Worm (Caenorhabditis elegans) whole organism, L4 larva: ENCODE measurements around the gene mlp-1.

Experiments
- F37D6.2 ChIP-seq: sonication (generic microtip); optimal IDR thresholded peaks from 2 replicates; lab custom pipeline; 2016; ENCODE audit warnings: mild to moderate bottlenecking, missing genetic modification characterization, missing compliant biosample characterization
- F44E2.7 ChIP-seq: fragments of 200-800 bp; sonication (Bioruptor generic); IDR thresholded peaks from 2 replicates; pipeline ENCODE4 v2.1.2; 2022; ENCODE audit warnings: missing genetic modification characterization, missing compliant biosample characterization
- F49E8.2 ChIP-seq: sonication (generic microtip); optimal IDR thresholded peaks from 2 replicates; lab custom pipeline; 2016; ENCODE audit warnings: missing compliant biosample characterization, mild to moderate bottlenecking, missing genetic modification characterization, borderline replicate concordance
- T20F7.1 ChIP-seq: fragments of 200-800 bp; sonication (Bioruptor generic); optimal IDR thresholded peaks from 2 replicates; lab custom pipeline; 2018; ENCODE audit warnings: mild to moderate bottlenecking, missing genetic modification characterization, missing compliant biosample characterization
- Y105C5A.15 ChIP-seq: fragments of 200-800 bp; sonication (Bioruptor generic); IDR thresholded peaks from 2 replicates; pipeline ENCODE4 v1.3.6; 2022; ENCODE audit warnings: missing genetic modification characterization, missing compliant biosample characterization
- ZK337.2 ChIP-seq: fragments of 200-800 bp; sonication (Bioruptor generic); IDR thresholded peaks from 2 replicates; pipeline ENCODE4 v1.3.6; 2022; ENCODE audit warnings: missing genetic modification reagents, missing genetic modification characterization, missing compliant biosample characterization
- aha-1 ChIP-seq: fragments of 150-350 bp; peaks from one replicate; lab custom pipeline; 2014; ENCODE audit warnings: missing biosample characterization, missing genetic modification characterization
- aly-2 ChIP-seq: sonication (generic microtip); optimal IDR thresholded peaks from 2 replicates; lab custom pipeline; 2018; ENCODE audit warnings: missing biosample characterization, missing genetic modification characterization
- ceh-20 ChIP-seq: fragments of 200-800 bp; sonication (Bioruptor generic); IDR thresholded peaks from 2 replicates; pipeline ENCODE4 v1.3.6; 2022; ENCODE audit warnings: missing genetic modification reagents, missing genetic modification characterization, missing compliant biosample characterization
- ceh-62 ChIP-seq: sonication (generic microtip); optimal IDR thresholded peaks from 2 replicates; lab custom pipeline; 2017; ENCODE audit warnings: missing biosample characterization, missing genetic modification characterization
- ces-1 ChIP-seq: fragments of 150-350 bp; sonication (generic microtip); optimal IDR thresholded peaks from 4 replicates; lab custom pipeline; 2014; ENCODE audit warnings: missing biosample characterization, missing genetic modification reagents, missing genetic modification characterization
- daf-16 ChIP-seq, 3 experiments: sonication (generic microtip); optimal IDR thresholded peaks; 2 replicates each; lab custom pipeline; 2016 to 2017; ENCODE audit warnings: missing genetic modification characterization in 3 of 3, missing genetic modification reagents in 3 of 3, mild to moderate bottlenecking in 2 of 3, missing compliant biosample characterization in 2 of 3, missing biosample characterization in 1 of 3, moderate library complexity in 1 of 3
- daf-8 ChIP-seq: fragments of 200-800 bp; sonication (Bioruptor generic); IDR thresholded peaks from 2 replicates; pipeline ENCODE4 v1.3.6; 2022; ENCODE audit warnings: missing genetic modification characterization, missing compliant biosample characterization
- dmd-9 ChIP-seq: fragments of 200-800 bp; sonication (Bioruptor generic); IDR thresholded peaks from 2 replicates; pipeline ENCODE4 v1.3.6; 2022; ENCODE audit warnings: missing genetic modification reagents, missing genetic modification characterization, missing compliant biosample characterization
- dpl-1 ChIP-seq: fragments of 150-350 bp; optimal IDR thresholded peaks from 2 replicates; lab custom pipeline; 2014; ENCODE audit warnings: missing biosample characterization, missing genetic modification reagents, missing genetic modification characterization
- egl-27 ChIP-seq: sonication (generic microtip); optimal IDR thresholded peaks from 3 replicates; lab custom pipeline; 2017; ENCODE audit warnings: missing biosample characterization, missing genetic modification reagents, missing genetic modification characterization
- fkh-10 ChIP-seq: fragments of 150-350 bp; optimal IDR thresholded peaks from 2 replicates; lab custom pipeline; 2014; ENCODE audit warnings: missing biosample characterization, missing genetic modification reagents, missing genetic modification characterization
- fos-1 ChIP-seq: fragments of 150-350 bp; optimal IDR thresholded peaks from 2 replicates; lab custom pipeline; 2014; ENCODE audit warnings: missing biosample characterization, missing genetic modification characterization
- gei-8 ChIP-seq: fragments of 200-800 bp; sonication (Bioruptor generic); optimal IDR thresholded peaks from 2 replicates; lab custom pipeline; 2018; ENCODE audit warnings: mild to moderate bottlenecking, missing genetic modification characterization, missing compliant biosample characterization
- hlh-11 ChIP-seq: fragments of 200-800 bp; sonication (Bioruptor generic); optimal IDR thresholded peaks from 2 replicates; lab custom pipeline; 2018; ENCODE audit warnings: mild to moderate bottlenecking, missing genetic modification characterization, missing compliant biosample characterization
- hlh-30 ChIP-seq: sonication (generic microtip); optimal IDR thresholded peaks from 2 replicates; lab custom pipeline; 2017; ENCODE audit warnings: antibody characterized with exemption, mild to moderate bottlenecking, missing genetic modification characterization, missing compliant biosample characterization; ENCODE audit not compliant: insufficient read depth
- hmg-1.1 ChIP-seq: fragments of 200-800 bp; sonication (Bioruptor generic); IDR thresholded peaks from 2 replicates; pipeline ENCODE4 v1.3.6; 2022; ENCODE audit warnings: missing genetic modification reagents, missing genetic modification characterization, missing compliant biosample characterization
- jun-1 ChIP-seq: fragments of 150-350 bp; optimal IDR thresholded peaks from 2 replicates; lab custom pipeline; 2014; ENCODE audit warnings: missing biosample characterization, missing genetic modification reagents, missing genetic modification characterization
- lim-7 ChIP-seq: fragments of 200-800 bp; sonication (Bioruptor generic); IDR thresholded peaks from 2 replicates; pipeline ENCODE4 v1.3.6; 2022; ENCODE audit warnings: missing genetic modification characterization, missing compliant biosample characterization
- lin-29 ChIP-seq: fragments of 200-800 bp; sonication (Bioruptor generic); IDR thresholded peaks from 2 replicates; pipeline ENCODE4 v1.3.6; 2022; ENCODE audit warnings: missing genetic modification reagents, missing genetic modification characterization, missing compliant biosample characterization
- lin-38 ChIP-seq: fragments of 200-800 bp; sonication (Bioruptor generic); IDR thresholded peaks from 2 replicates; pipeline ENCODE4 v1.3.6; 2022; ENCODE audit warnings: missing genetic modification reagents, missing genetic modification characterization, missing compliant biosample characterization
- lin-39 ChIP-seq: fragments of 150-350 bp; optimal IDR thresholded peaks from 2 replicates; lab custom pipeline; 2014; ENCODE audit warnings: missing biosample characterization, missing genetic modification reagents, missing genetic modification characterization
- lir-3 ChIP-seq: sonication (generic microtip); optimal IDR thresholded peaks from 2 replicates; lab custom pipeline; 2016; ENCODE audit warnings: mild to moderate bottlenecking, missing genetic modification characterization, missing compliant biosample characterization
- madf-5 ChIP-seq, 2 experiments: fragments of 200-800 bp; sonication (Bioruptor generic); IDR thresholded peaks; 2 replicates each; pipeline ENCODE4 v1.3.6; 2022; ENCODE audit warnings: missing compliant biosample characterization in 2 of 2, missing genetic modification characterization in 2 of 2
- mes-2 ChIP-seq: sonication (generic microtip); optimal IDR thresholded peaks from 2 replicates; lab custom pipeline; 2016; ENCODE audit warnings: missing genotype, mild to moderate bottlenecking, missing genetic modification characterization, missing compliant biosample characterization; ENCODE audit not compliant: poor library complexity, severe bottlenecking
- mxl-2 ChIP-seq: fragments of 200-800 bp; sonication (Bioruptor generic); conservative IDR thresholded peaks from 2 replicates; pipeline ENCODE4 v1.3.6; 2022; ENCODE audit warnings: missing genetic modification reagents, missing genetic modification characterization, missing compliant biosample characterization
- nhr-10 ChIP-seq: fragments of 150-350 bp; optimal IDR thresholded peaks from 2 replicates; lab custom pipeline; 2014; ENCODE audit warnings: missing biosample characterization, missing genetic modification characterization
- nhr-237 ChIP-seq: sonication (generic microtip); optimal IDR thresholded peaks from 2 replicates; lab custom pipeline; 2017; ENCODE audit warnings: missing biosample characterization, missing genetic modification characterization
- nhr-28 ChIP-seq: fragments of 150-350 bp; optimal IDR thresholded peaks from 2 replicates; lab custom pipeline; 2014; ENCODE audit warnings: missing biosample characterization, missing genetic modification characterization
- nhr-48 ChIP-seq: sonication (generic microtip); optimal IDR thresholded peaks from 2 replicates; lab custom pipeline; 2016; ENCODE audit warnings: mild to moderate bottlenecking, missing genetic modification characterization, missing compliant biosample characterization
- nhr-6 ChIP-seq: fragments of 150-350 bp; optimal IDR thresholded peaks from 2 replicates; lab custom pipeline; 2014; ENCODE audit warnings: missing biosample characterization, missing genetic modification characterization
- nhr-76 ChIP-seq: fragments of 150-350 bp; optimal IDR thresholded peaks from 2 replicates; lab custom pipeline; 2014; ENCODE audit warnings: missing biosample characterization, missing genetic modification characterization
- pha-4 ChIP-seq, 2 experiments: fragments of 150-350 bp in 1 of 2; fragments of 200-800 bp in 1 of 2; sonication (Bioruptor generic) in 1 of 2; IDR thresholded peaks in 1 of 2; optimal IDR thresholded peaks in 1 of 2; 2 replicates each; pipeline versions ENCODE4 v1.3.6 to Lab custom; 2014 to 2022; ENCODE audit warnings: missing genetic modification characterization in 2 of 2, missing genetic modification reagents in 2 of 2, missing biosample characterization in 1 of 2, missing compliant biosample characterization in 1 of 2
- php-3 ChIP-seq: fragments of 200-800 bp; sonication (Bioruptor generic); IDR thresholded peaks from 2 replicates; pipeline ENCODE4 v1.3.6; 2022; ENCODE audit warnings: missing genetic modification reagents, missing genetic modification characterization, missing compliant biosample characterization
- pqm-1 ChIP-seq: sonication (generic microtip); optimal IDR thresholded peaks from 2 replicates; lab custom pipeline; 2017; ENCODE audit warnings: missing biosample characterization, missing genetic modification characterization
- rbr-2 ChIP-seq: sonication (generic microtip); optimal IDR thresholded peaks from 2 replicates; lab custom pipeline; 2016; ENCODE audit warnings: missing genotype, missing genetic modification characterization, missing compliant biosample characterization
- set-16 ChIP-seq: fragments of 200-800 bp; sonication (Bioruptor generic); IDR thresholded peaks from 2 replicates; pipeline ENCODE4 v1.3.6; 2022; ENCODE audit warnings: missing genetic modification reagents, missing genetic modification characterization, missing compliant biosample characterization
- snpc-1.2 ChIP-seq: fragments of 200-800 bp; sonication (Bioruptor generic); IDR thresholded peaks from 2 replicates; pipeline ENCODE4 v1.3.6; 2022; ENCODE audit warnings: missing genetic modification reagents, missing genetic modification characterization, missing compliant biosample characterization
- snpc-4 ChIP-seq: fragments of 150-350 bp; optimal IDR thresholded peaks from 2 replicates; lab custom pipeline; 2014; ENCODE audit warnings: missing biosample characterization, missing genetic modification characterization
- tag-97 ChIP-seq: fragments of 200-800 bp; sonication (Bioruptor generic); IDR thresholded peaks from 2 replicates; pipeline ENCODE4 v1.3.6; 2022; ENCODE audit warnings: missing genetic modification characterization, missing compliant biosample characterization
- unc-130 ChIP-seq: sonication (generic microtip); optimal IDR thresholded peaks from 2 replicates; lab custom pipeline; 2016; ENCODE audit warnings: missing genetic modification reagents, missing genetic modification characterization, missing compliant biosample characterization
- unc-62 ChIP-seq, 3 experiments: fragments of 150-350 bp in 1 of 3; sonication (generic microtip); optimal IDR thresholded peaks in 2 of 3; peaks in 1 of 3; 1 replicate in 1 of 3; 2 replicates in 2 of 3; lab custom pipeline; 2014 to 2017; ENCODE audit warnings: missing biosample characterization in 3 of 3, missing genetic modification characterization in 3 of 3, missing genetic modification reagents in 3 of 3, missing genotype in 1 of 3
- zip-2 ChIP-seq: fragments of 150-350 bp; optimal IDR thresholded peaks from 2 replicates; lab custom pipeline; 2014; ENCODE audit warnings: missing biosample characterization, missing genetic modification characterization
- ztf-11 ChIP-seq: fragments of 150-350 bp; optimal IDR thresholded peaks from 2 replicates; lab custom pipeline; 2014; ENCODE audit warnings: missing biosample characterization, missing genetic modification characterization
- ztf-7 ChIP-seq: fragments of 150-350 bp; optimal IDR thresholded peaks from 2 replicates; lab custom pipeline; 2014; ENCODE audit warnings: missing biosample characterization, missing genetic modification characterization

The mlp-1 gene

DNA sequence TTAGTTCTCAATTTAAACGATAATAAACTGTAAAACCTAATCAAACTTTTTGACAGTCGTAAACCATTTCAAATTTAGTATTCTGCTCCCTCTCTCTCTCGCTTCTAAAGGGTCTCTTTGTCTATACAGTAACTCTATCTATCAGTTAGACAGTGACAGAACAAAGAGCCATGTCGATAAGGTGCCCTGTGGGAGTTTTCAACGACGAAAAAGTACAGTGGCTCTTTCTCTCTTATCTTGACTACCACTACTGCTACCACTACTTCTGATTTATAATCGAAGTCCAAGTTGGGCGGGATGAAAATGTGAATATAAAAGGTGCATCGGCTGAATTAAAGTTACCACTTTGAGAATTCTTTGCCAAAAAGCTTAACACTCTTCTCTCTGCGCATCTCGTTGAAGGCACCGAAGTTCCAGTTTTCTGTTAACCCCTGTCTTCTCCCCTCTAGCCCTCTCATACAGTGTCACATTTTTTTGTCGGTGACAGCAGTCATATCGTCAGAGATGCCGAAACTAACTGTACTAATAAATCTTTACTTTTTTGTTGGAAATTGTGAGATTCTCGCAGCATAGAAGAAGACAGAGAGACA, 24.0 kb downstream of the mlp-1 start (continued):
- no peak for TF ChIP-seq Y105C5A.15 (GFP tag; lab: Robert Waterston, UW)
- no peak for TF ChIP-seq tag-97 (GFP tag; lab: Robert Waterston, UW)
- TF ChIP-seq F49E8.2 (tag; lab: Kevin White, UChicago), result no peak
- no peak for TF ChIP-seq lim-7 (GFP tag; lab: Robert Waterston, UW)
- peak; percentile 8 for TF ChIP-seq nhr-28
- TF ChIP-seq hlh-30 (tag; lab: Kevin White, UChicago), result peak; percentile 15
- no peak for TF ChIP-seq egl-27 (tag; lab: Kevin White, UChicago)
- no peak for TF ChIP-seq mxl-2
- peak; percentile 14; the same call in 1 of the 2 replicates for TF ChIP-seq php-3 (GFP tag; lab: Robert Waterston, UW)
- TF ChIP-seq hlh-11 (tag; lab: Kevin White, UChicago), result peak; percentile 42
- TF ChIP-seq ces-1, result no peak
- TF ChIP-seq F37D6.2 (tag; lab: Kevin White, UChicago), result no peak
- no peak for TF ChIP-seq nhr-76 (tag; lab: Kevin White, UChicago)
- TF ChIP-seq unc-62 (GFP tag; optimal IDR thresholded peaks at IDR 0.05 in 1 of 2; lab: Kevin White, UChicago), result peak in 1 of 2 experiments; percentile 93
- no peak for TF ChIP-seq unc-62 (tag; optimal IDR thresholded peaks at IDR 0.05; lab: Kevin White, UChicago)
- TF ChIP-seq hmg-1.1 (GFP tag; lab: Robert Waterston, UW), result peak; percentile 26; the same call in 1 of the 2 replicates
- TF ChIP-seq T20F7.1 (GFP tag; lab: Kevin White, UChicago), result no peak
- no peak for TF ChIP-seq snpc-1.2 (GFP tag; lab: Robert Waterston, UW)
- TF ChIP-seq lir-3 (tag; lab: Kevin White, UChicago), result no peak
- TF ChIP-seq gei-8 (GFP tag; lab: Kevin White, UChicago), result no peak
- peak; percentile 12 for TF ChIP-seq pqm-1 (tag; lab: Kevin White, UChicago)
- no peak for TF ChIP-seq aly-2
- TF ChIP-seq jun-1 (tag; lab: Kevin White, UChicago), result no peak
- 0 out of 4 replicates have a peak, but pooled peaks have one; percentile 25 to 49 for TF ChIP-seq madf-5 (GFP tag; IDR thresholded peaks at IDR 0.05; lab: Robert Waterston, UW)
- no peak for TF ChIP-seq aha-1 (tag; lab: Kevin White, UChicago)
- TF ChIP-seq lin-38 (GFP tag; lab: Robert Waterston, UW), result no peak
- no peak for TF ChIP-seq ztf-11 (tag; lab: Kevin White, UChicago)
- no peak for TF ChIP-seq snpc-4 (tag; lab: Kevin White, UChicago)
- TF ChIP-seq daf-8 (GFP tag; lab: Robert Waterston, UW), result no peak
- TF ChIP-seq F44E2.7 (GFP tag; lab: Robert Waterston, UW), result no peak
- TF ChIP-seq set-16 (GFP tag; lab: Robert Waterston, UW), result no peak
- no peak for TF ChIP-seq lin-29 (GFP tag; lab: Robert Waterston, UW)
- no peak for TF ChIP-seq rbr-2 (tag; lab: Kevin White, UChicago)
- no peak for TF ChIP-seq unc-130 (GFP tag; lab: Kevin White, UChicago)
- TF ChIP-seq nhr-237 (tag; lab: Kevin White, UChicago), result no peak
- TF ChIP-seq nhr-48 (tag; lab: Kevin White, UChicago), result no peak
- TF ChIP-seq lin-39 (tag; lab: Kevin White, UChicago), result no peak
- TF ChIP-seq ZK337.2, result no peak
- no peak for TF ChIP-seq nhr-10 (tag; lab: Kevin White, UChicago)
- TF ChIP-seq daf-16 (GFP tag; optimal IDR thresholded peaks at IDR 0.05; lab: Kevin White, UChicago), result no peak
- peak; percentile 55 for TF ChIP-seq daf-16 (tag; optimal IDR thresholded peaks at IDR 0.05; lab: Kevin White, UChicago)
- no peak for TF ChIP-seq pha-4 (GFP tag; IDR thresholded peaks at IDR 0.05; lab: Robert Waterston, UW)
- no peak for TF ChIP-seq pha-4 (tag; optimal IDR thresholded peaks at IDR 0.05; lab: Kevin White, UChicago)
- no peak for TF ChIP-seq fkh-10
- no peak for TF ChIP-seq dpl-1
- TF ChIP-seq dmd-9 (GFP tag; lab: Robert Waterston, UW), result no peak
- no peak for TF ChIP-seq fos-1 (tag; lab: Kevin White, UChicago)
- no peak for TF ChIP-seq ceh-62 (tag; lab: Kevin White, UChicago)
- no peak for TF ChIP-seq zip-2 (tag; lab: Kevin White, UChicago)
- TF ChIP-seq ceh-20, result no peak
- TF ChIP-seq mes-2 (tag; lab: Kevin White, UChicago), result peak; percentile 32
- no peak for TF ChIP-seq ztf-7 (tag; lab: Kevin White, UChicago)
- no peak for TF ChIP-seq nhr-6
